Worm (Caenorhabditis elegans) whole organism, young adult: Measurements from ENCODE around the gene C06B3.1.

Source experiments
- B0261.1 ChIP-seq: sonication (generic microtip); optimal IDR thresholded peaks from 2 replicates; lab custom pipeline; 2016; ENCODE audit warnings: mild to moderate bottlenecking, missing genetic modification characterization, moderate library complexity, missing compliant biosample characterization
- C06A6.2 ChIP-seq: fragments of 200-800 bp; sonication (Bioruptor generic); conservative IDR thresholded peaks from 2 replicates; pipeline ENCODE4 v1.3.6; 2022; ENCODE audit warnings: missing genetic modification characterization, missing compliant biosample characterization
- F22D6.2 ChIP-seq: sonication (generic microtip); optimal IDR thresholded peaks from 2 replicates; lab custom pipeline; 2016; ENCODE audit warnings: mild to moderate bottlenecking, missing genetic modification characterization, missing compliant biosample characterization
- F23B12.7 ChIP-seq: sonication (generic microtip); optimal IDR thresholded peaks from 2 replicates; lab custom pipeline; 2017; ENCODE audit warnings: missing genetic modification characterization, mild to moderate bottlenecking, missing compliant biosample characterization, antibody characterized with exemption, moderate library complexity; ENCODE audit not compliant: insufficient read depth
- F39B2.1 ChIP-seq: fragments of 200-800 bp; sonication (Bioruptor generic); IDR thresholded peaks from 2 replicates; pipeline ENCODE4 v1.3.6; 2022; ENCODE audit warnings: missing genetic modification reagents, missing genetic modification characterization, missing compliant biosample characterization
- F55B11.4 ChIP-seq: sonication (generic microtip); optimal IDR thresholded peaks from 2 replicates; lab custom pipeline; 2016; ENCODE audit warnings: missing compliant biosample characterization, missing genetic modification characterization, borderline replicate concordance; ENCODE audit not compliant: insufficient read depth
- F57A8.1 ChIP-seq: fragments of 200-800 bp; sonication (Bioruptor generic); optimal IDR thresholded peaks from 2 replicates; lab custom pipeline; 2018; ENCODE audit warnings: mild to moderate bottlenecking, missing genetic modification characterization, moderate library complexity, missing compliant biosample characterization
- Y53G8AR.9 ChIP-seq: fragments of 200-800 bp; sonication (Bioruptor generic); conservative IDR thresholded peaks from 2 replicates; pipeline ENCODE4 v1.3.6; 2022; ENCODE audit warnings: missing genetic modification reagents, missing genetic modification characterization, missing compliant biosample characterization
- Y67H2A.10 ChIP-seq: fragments of 200-800 bp; sonication (Bioruptor generic); conservative IDR thresholded peaks from 2 replicates; pipeline ENCODE4 v1.3.6; 2022; ENCODE audit warnings: missing genetic modification reagents, missing genetic modification characterization, missing compliant biosample characterization
- athp-1 ChIP-seq: sonication (generic microtip); optimal IDR thresholded peaks from 2 replicates; lab custom pipeline; 2017; ENCODE audit warnings: mild to moderate bottlenecking, missing genetic modification characterization, missing compliant biosample characterization
- bed-2 ChIP-seq: fragments of 200-800 bp; sonication (Bioruptor generic); IDR thresholded peaks from 2 replicates; pipeline ENCODE4 v1.3.6; 2022; ENCODE audit warnings: missing genetic modification reagents, missing genetic modification characterization, missing compliant biosample characterization
- cebp-1 ChIP-seq, 2 experiments: fragments of 200-800 bp in 1 of 2; sonication (Bioruptor generic) in 1 of 2; sonication (generic microtip) in 1 of 2; IDR thresholded peaks in 1 of 2; optimal IDR thresholded peaks in 1 of 2; 2 replicates each; pipeline versions ENCODE4 v1.3.6 to Lab custom; 2017 to 2022; ENCODE audit warnings: missing compliant biosample characterization in 2 of 2, missing genetic modification characterization in 2 of 2, mild to moderate bottlenecking in 1 of 2, missing genetic modification reagents in 1 of 2, moderate library complexity in 1 of 2
- chd-7 ChIP-seq: sonication (generic microtip); optimal IDR thresholded peaks from 2 replicates; lab custom pipeline; 2016; ENCODE audit warnings: mild to moderate bottlenecking, missing genetic modification characterization, moderate library complexity, missing compliant biosample characterization
- die-1 ChIP-seq: sonication (generic microtip); optimal IDR thresholded peaks from 2 replicates; lab custom pipeline; 2016; ENCODE audit warnings: missing genotype, mild to moderate bottlenecking, missing genetic modification characterization, missing compliant biosample characterization
- dox-1 ChIP-seq: fragments of 200-800 bp; sonication (Bioruptor generic); IDR thresholded peaks from 2 replicates; pipeline ENCODE4 v1.3.6; 2022; ENCODE audit warnings: missing genetic modification reagents, missing genetic modification characterization, missing compliant biosample characterization
- him-1 ChIP-seq: sonication (generic microtip); optimal IDR thresholded peaks from 2 replicates; lab custom pipeline; 2016; ENCODE audit warnings: missing genotype, missing genetic modification reagents, missing genetic modification characterization, missing compliant biosample characterization
- hlh-26 ChIP-seq: fragments of 200-800 bp; sonication (Bioruptor generic); conservative IDR thresholded peaks from 2 replicates; pipeline ENCODE4 v1.3.6; 2022; ENCODE audit warnings: missing genetic modification reagents, missing genetic modification characterization, missing compliant biosample characterization
- hmg-20 ChIP-seq: fragments of 200-800 bp; sonication (Bioruptor generic); IDR thresholded peaks from 2 replicates; pipeline ENCODE4 v1.3.6; 2022; ENCODE audit warnings: missing genetic modification reagents, missing genetic modification characterization, missing compliant biosample characterization
- hsf-1 ChIP-seq: fragments of 200-800 bp; sonication (Bioruptor generic); IDR thresholded peaks from 2 replicates; pipeline ENCODE4 v1.3.6; 2022; ENCODE audit warnings: missing genetic modification reagents, missing genetic modification characterization, missing compliant biosample characterization
- lag-1 ChIP-seq: fragments of 200-800 bp; sonication (Bioruptor generic); IDR thresholded peaks from 2 replicates; pipeline ENCODE4 v1.3.6; 2022; ENCODE audit warnings: missing genetic modification reagents, missing genetic modification characterization, missing compliant biosample characterization
- lsl-1 ChIP-seq: fragments of 200-800 bp; sonication (Bioruptor generic); optimal IDR thresholded peaks from 2 replicates; lab custom pipeline; 2018; ENCODE audit warnings: mild to moderate bottlenecking, missing genetic modification characterization, moderate library complexity, missing compliant biosample characterization
- mcd-1 ChIP-seq: fragments of 200-800 bp; sonication (Bioruptor generic); IDR thresholded peaks from 2 replicates; pipeline ENCODE4 v1.3.6; 2022; ENCODE audit warnings: missing genetic modification reagents, missing genetic modification characterization, missing compliant biosample characterization
- nfyb-1 ChIP-seq: fragments of 200-800 bp; sonication (Bioruptor generic); IDR thresholded peaks from 2 replicates; pipeline ENCODE4 v1.3.6; 2022; ENCODE audit warnings: missing genetic modification reagents, missing genetic modification characterization, missing compliant biosample characterization
- nhr-80 ChIP-seq: sonication (generic microtip); optimal IDR thresholded peaks from 2 replicates; lab custom pipeline; 2016; ENCODE audit warnings: missing genetic modification characterization, missing compliant biosample characterization
- pbrm-1 ChIP-seq: fragments of 200-800 bp; sonication (Bioruptor generic); IDR thresholded peaks from 2 replicates; pipeline ENCODE4 v1.3.6; 2022; ENCODE audit warnings: missing genetic modification reagents, missing genetic modification characterization, missing compliant biosample characterization
- rpc-1 ChIP-seq, 2 experiments: fragments of 150-350 bp in 1 of 2; sonication (generic microtip) in 1 of 2; optimal IDR thresholded peaks; 2 replicates each; lab custom pipeline; 2014 to 2018; ENCODE audit warnings: missing biosample characterization in 1 of 2, missing genetic modification characterization in 1 of 2, missing genetic modification reagents in 1 of 2, missing genotype in 1 of 2
- sea-2 ChIP-seq: fragments of 200-800 bp; sonication (Bioruptor generic); IDR thresholded peaks from 2 replicates; pipeline ENCODE4 v1.3.6; 2022; ENCODE audit warnings: missing genetic modification characterization, missing compliant biosample characterization
- snpc-3.4 ChIP-seq: sonication (generic microtip); optimal IDR thresholded peaks from 2 replicates; lab custom pipeline; 2017; ENCODE audit warnings: missing genetic modification characterization, mild to moderate bottlenecking, missing compliant biosample characterization, antibody characterized with exemption, moderate library complexity, missing genotype, missing genetic modification reagents
- unc-130 ChIP-seq: sonication (generic microtip); optimal IDR thresholded peaks from 2 replicates; lab custom pipeline; 2016; ENCODE audit warnings: missing genetic modification reagents, missing genetic modification characterization, missing compliant biosample characterization
- ztf-28 ChIP-seq: fragments of 200-800 bp; sonication (Bioruptor generic); IDR thresholded peaks from 2 replicates; pipeline ENCODE4 v1.3.6; 2022; ENCODE audit warnings: missing genetic modification reagents, missing genetic modification characterization, missing compliant biosample characterization

Gene C06B3.1

DNA sequence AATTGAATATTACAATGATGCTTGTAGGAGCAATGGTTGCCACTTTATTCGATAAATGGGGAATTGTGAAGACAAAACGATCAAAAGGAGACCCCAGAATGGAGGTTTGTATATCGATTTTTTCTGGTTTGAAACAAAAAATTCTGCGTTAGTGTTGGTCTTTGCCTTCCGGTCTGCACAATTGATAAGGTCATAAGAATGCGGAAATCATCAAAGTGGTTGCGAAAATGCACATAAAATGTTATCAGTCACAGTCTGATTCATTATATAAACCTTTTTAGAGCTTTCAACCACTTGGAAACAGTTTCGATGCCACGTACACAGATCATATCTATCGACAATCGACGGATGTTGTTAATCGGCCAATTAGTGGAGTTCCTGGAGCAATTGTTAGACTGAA is 9.0 kb upstream of the C06B3.1 start:
- no peak for TF ChIP-seq hlh-26 (GFP tag; lab: Robert Waterston, UW)
- TF ChIP-seq dox-1: peak; percentile 67
- TF ChIP-seq F39B2.1 (GFP tag; lab: Robert Waterston, UW): no peak
- no peak for TF ChIP-seq snpc-3.4 (tag; lab: Kevin White, UChicago)
- TF ChIP-seq lsl-1 (GFP tag; lab: Kevin White, UChicago): no peak
- no peak for TF ChIP-seq hsf-1 (GFP tag; lab: Robert Waterston, UW)
- peak; percentile 86 for TF ChIP-seq nhr-80 (tag; lab: Kevin White, UChicago)
- no peak for TF ChIP-seq mcd-1 (GFP tag; lab: Robert Waterston, UW)
- no peak for TF ChIP-seq bed-2
- no peak for TF ChIP-seq cebp-1 (GFP tag; IDR thresholded peaks at IDR 0.05; lab: Robert Waterston, UW)
- TF ChIP-seq cebp-1 (tag; optimal IDR thresholded peaks at IDR 0.05; lab: Kevin White, UChicago): peak; percentile 1
- TF ChIP-seq chd-7: no peak
- TF ChIP-seq unc-130 (GFP tag; lab: Kevin White, UChicago): no peak
- TF ChIP-seq Y53G8AR.9 (GFP tag; lab: Robert Waterston, UW): no peak
- TF ChIP-seq, all 124 proteins: peak for 3

DNA sequence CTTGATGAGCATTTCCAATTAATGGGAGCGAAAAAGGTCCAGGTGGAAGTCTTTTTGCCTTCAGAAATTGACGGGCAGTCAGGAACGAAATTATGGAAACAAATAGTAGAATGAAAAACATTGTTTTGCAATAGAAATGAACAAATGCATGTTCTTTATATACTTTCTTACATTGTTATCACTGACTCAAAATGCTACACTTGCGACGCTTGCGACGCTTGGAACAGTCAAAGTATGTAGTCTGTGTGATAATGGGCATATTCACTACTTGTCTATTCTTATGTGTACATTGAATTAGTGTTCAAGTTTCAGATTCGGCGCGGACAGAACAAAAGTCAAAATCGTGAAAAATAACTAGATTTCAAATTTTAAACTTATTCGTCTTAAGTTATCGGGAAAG is 4.2 kb upstream of the C06B3.1 start, which contains the start of gene cyp-35C1:
Gene cyp-35C1, minus strand, starts transcription at position 132 of the 400 bp plus-strand sequence.
- TF ChIP-seq nhr-80 (tag; lab: Kevin White, UChicago) (peak; percentile 24), rpc-1 (optimal IDR thresholded peaks at IDR 0.05; lab: Kevin White, UChicago) (no peak), rpc-1 (tag; optimal IDR thresholded peaks at IDR 0.05; lab: Kevin White, UChicago) (no peak), pbrm-1 (GFP tag; lab: Robert Waterston, UW) (no peak)

ce11 chrV:13899213-13899612 is 3.4 kb upstream of the C06B3.1 start, which contains the start of gene oac-3:
Gene oac-3, plus strand, starts transcription at chrV:13899513.
- TF ChIP-seq hmg-20 (GFP tag; lab: Robert Waterston, UW): no peak
- TF ChIP-seq him-1 (tag; lab: Kevin White, UChicago): no peak
- no peak for TF ChIP-seq F55B11.4 (tag; lab: Kevin White, UChicago)
- no peak for TF ChIP-seq Y67H2A.10 (GFP tag; lab: Robert Waterston, UW)
- no peak for TF ChIP-seq F23B12.7 (tag; lab: Kevin White, UChicago)
- no peak for TF ChIP-seq F22D6.2 (tag; lab: Kevin White, UChicago)
- TF ChIP-seq sea-2 (GFP tag; lab: Robert Waterston, UW): no peak
- TF ChIP-seq Y53G8AR.9 (GFP tag; lab: Robert Waterston, UW): no peak
- TF ChIP-seq die-1 (tag; lab: Kevin White, UChicago): no peak
- TF ChIP-seq F39B2.1 (GFP tag; lab: Robert Waterston, UW): no peak
- TF ChIP-seq C06A6.2 (GFP tag; lab: Robert Waterston, UW): no peak
- TF ChIP-seq lag-1 (GFP tag; lab: Robert Waterston, UW): no peak
- no peak for TF ChIP-seq ztf-28
- TF ChIP-seq nfyb-1: no peak

DNA sequence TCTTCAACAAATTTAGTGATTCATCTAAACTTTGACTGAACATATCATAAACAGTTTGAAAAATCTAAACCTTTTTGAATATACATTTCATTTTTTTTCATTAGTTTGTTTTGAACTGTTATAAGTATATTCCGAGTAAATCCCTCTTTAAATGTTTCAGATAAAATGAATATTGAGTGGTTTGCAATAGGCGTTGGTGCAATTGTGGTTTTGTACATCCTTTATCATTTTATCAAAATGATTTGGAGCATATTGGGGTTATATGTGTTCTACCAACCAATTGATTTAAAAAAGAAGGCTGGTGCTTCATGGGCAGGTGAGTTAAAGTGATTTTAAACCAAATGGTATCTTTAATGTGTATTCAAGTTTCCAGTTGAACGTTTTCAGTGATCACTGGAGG is 1.9 kb downstream of the C06B3.1 start, which contains the start of gene stdh-3:
Gene stdh-3, plus strand, starts transcription at position 166 of the 400 bp plus-strand sequence.
- TF ChIP-seq dox-1 (no peak), B0261.1 (tag; lab: Kevin White, UChicago) (no peak), athp-1 (tag; lab: Kevin White, UChicago) (no peak), rpc-1 (optimal IDR thresholded peaks at IDR 0.05; lab: Kevin White, UChicago) (no peak), rpc-1 (tag; optimal IDR thresholded peaks at IDR 0.05; lab: Kevin White, UChicago) (no peak), F57A8.1 (GFP tag; lab: Kevin White, UChicago) (no peak)
- TF ChIP-seq, all 124 proteins: peak for 0
